Fruit fly (Drosophila melanogaster) whole organism, embryonic: ENCODE measurements around the gene Atg5.

Experiments used
- Antp ChIP-seq: fragments of 200-800 bp; sonication (Bioruptor generic); optimal IDR thresholded peaks from 3 replicates; lab custom pipeline; 2016; ENCODE audit warnings: missing biosample characterization, missing genetic modification characterization
- CG1024 ChIP-seq: fragments of 200-800 bp; sonication (Bioruptor generic); IDR thresholded peaks from 2 replicates; pipeline ENCODE4 v1.3.6; 2022; ENCODE audit warnings: missing biosample characterization, missing genetic modification characterization
- CG10366 ChIP-seq: fragments of 200-800 bp; sonication (Bioruptor generic); IDR thresholded peaks from 2 replicates; pipeline ENCODE4 v1.3.6; 2022; ENCODE audit warnings: missing biosample characterization, missing genetic modification characterization
- CG10565 ChIP-seq: fragments of 200-800 bp; sonication (Bioruptor generic); optimal IDR thresholded peaks from 3 replicates; lab custom pipeline; 2016; ENCODE audit warnings: missing biosample characterization, mild to moderate bottlenecking, missing genetic modification characterization
- CG12391 ChIP-seq: fragments of 200-800 bp; sonication (Bioruptor generic); optimal IDR thresholded peaks from 3 replicates; lab custom pipeline; 2018; ENCODE audit warnings: missing biosample characterization, mild to moderate bottlenecking, missing genetic modification characterization, moderate library complexity
- CG14441 ChIP-seq: fragments of 200-800 bp; sonication (Bioruptor generic); IDR thresholded peaks from 2 replicates; pipeline ENCODE4 v1.3.6; 2022; ENCODE audit warnings: missing biosample characterization, missing genetic modification characterization
- CG14965 ChIP-seq: fragments of 200-800 bp; sonication (Bioruptor generic); optimal IDR thresholded peaks from 2 replicates; lab custom pipeline; 2016; ENCODE audit warnings: missing biosample characterization, missing genetic modification characterization, borderline replicate concordance
- CG16863 ChIP-seq: fragments of 200-800 bp; sonication (Bioruptor generic); optimal IDR thresholded peaks from 3 replicates; lab custom pipeline; 2016; ENCODE audit warnings: missing biosample characterization, missing genetic modification characterization
- CG31224 ChIP-seq: fragments of 200-800 bp; sonication (Bioruptor generic); IDR thresholded peaks from 2 replicates; pipeline ENCODE4 v1.3.6; 2022; ENCODE audit warnings: missing biosample characterization, missing genetic modification characterization
- CG31388 ChIP-seq: fragments of 200-800 bp; sonication (Bioruptor generic); optimal IDR thresholded peaks from 2 replicates; lab custom pipeline; 2016; ENCODE audit warnings: missing biosample characterization, missing genetic modification characterization
- CG3407 ChIP-seq: fragments of 200-800 bp; sonication (Bioruptor generic); optimal IDR thresholded peaks from 2 replicates; lab custom pipeline; 2018; ENCODE audit warnings: missing biosample characterization, mild to moderate bottlenecking, missing genetic modification characterization
- CG34376 ChIP-seq: fragments of 200-800 bp; sonication (Bioruptor generic); optimal IDR thresholded peaks from 2 replicates; lab custom pipeline; 2018; ENCODE audit warnings: missing biosample characterization, mild to moderate bottlenecking, missing genetic modification characterization
- CG4360 ChIP-seq: fragments of 200-800 bp; sonication (Bioruptor generic); IDR thresholded peaks from 2 replicates; pipeline ENCODE4 v1.3.6; 2022; ENCODE audit warnings: missing biosample characterization, missing genetic modification characterization
- Elba2 ChIP-seq: fragments of 200-800 bp; sonication (Bioruptor generic); optimal IDR thresholded peaks from 3 replicates; lab custom pipeline; 2016; ENCODE audit warnings: missing biosample characterization, missing genetic modification characterization
- HHEX ChIP-seq: fragments of 200-800 bp; sonication (Bioruptor generic); optimal IDR thresholded peaks from 3 replicates; lab custom pipeline; 2017; ENCODE audit warnings: missing biosample characterization, mild to moderate bottlenecking, missing genetic modification characterization, missing genetic modification reagents
- HLH54F ChIP-seq: fragments of 200-800 bp; sonication (Bioruptor generic); optimal IDR thresholded peaks from 3 replicates; lab custom pipeline; 2016; ENCODE audit warnings: missing biosample characterization, missing genetic modification characterization
- Hr3 ChIP-seq: fragments of 200-800 bp; sonication (Bioruptor generic); optimal IDR thresholded peaks from 3 replicates; lab custom pipeline; 2016; ENCODE audit warnings: missing biosample characterization, missing genetic modification characterization
- Lhr ChIP-seq: fragments of 200-800 bp; sonication (Bioruptor generic); optimal IDR thresholded peaks from 3 replicates; lab custom pipeline; 2017; ENCODE audit warnings: mild to moderate bottlenecking, missing biosample characterization, missing genetic modification reagents, missing genetic modification characterization
- Myb ChIP-seq: fragments of 200-800 bp; sonication (Bioruptor generic); optimal IDR thresholded peaks from 2 replicates; lab custom pipeline; 2016; ENCODE audit warnings: missing biosample characterization, missing genetic modification characterization
- NC2α ChIP-seq: fragments of 200-800 bp; sonication (Bioruptor generic); optimal IDR thresholded peaks from 2 replicates; lab custom pipeline; 2016; ENCODE audit warnings: missing biosample characterization, missing genetic modification characterization
- Oaz ChIP-seq: fragments of 200-800 bp; sonication (Bioruptor generic); IDR thresholded peaks from 2 replicates; pipeline ENCODE4 v1.3.6; 2022; ENCODE audit warnings: missing biosample characterization, missing genetic modification characterization
- Oli ChIP-seq: fragments of 200-800 bp; sonication (Bioruptor generic); optimal IDR thresholded peaks from 2 replicates; lab custom pipeline; 2018; ENCODE audit warnings: missing biosample characterization, mild to moderate bottlenecking, missing genetic modification characterization, moderate library complexity
- Opbp ChIP-seq: fragments of 200-800 bp; sonication (Bioruptor generic); IDR thresholded peaks from 3 replicates; pipeline ENCODE4 v1.3.6; 2022; ENCODE audit warnings: missing biosample characterization, missing genetic modification characterization; ENCODE audit not compliant: partially characterized antibody
- Poxn ChIP-seq: fragments of 200-800 bp; sonication (Bioruptor generic); IDR thresholded peaks from 2 replicates; pipeline ENCODE4 v1.3.6; 2022; ENCODE audit warnings: missing biosample characterization, missing genetic modification characterization
- Taf1 ChIP-seq: fragments of 200-800 bp; sonication (Bioruptor generic); IDR thresholded peaks from 2 replicates; pipeline ENCODE4 v1.3.6; 2022; ENCODE audit warnings: missing biosample characterization, missing genetic modification characterization
- Xbp1 ChIP-seq: fragments of 200-800 bp; sonication (Bioruptor generic); optimal IDR thresholded peaks from 3 replicates; lab custom pipeline; 2016; ENCODE audit warnings: missing biosample characterization, mild to moderate bottlenecking, missing genetic modification characterization
- abd-A ChIP-seq: fragments of 200-800 bp; sonication (Bioruptor generic); optimal IDR thresholded peaks from 3 replicates; lab custom pipeline; 2019; ENCODE audit warnings: missing biosample characterization, mild to moderate bottlenecking, missing genetic modification characterization, moderate library complexity
- al ChIP-seq: fragments of 200-800 bp; sonication (Bioruptor generic); IDR thresholded peaks from 2 replicates; pipeline ENCODE4 v1.3.6; 2022; ENCODE audit warnings: missing biosample characterization, missing genetic modification characterization
- ash1 ChIP-seq: fragments of 200-800 bp; sonication (Bioruptor generic); optimal IDR thresholded peaks from 2 replicates; lab custom pipeline; 2018; ENCODE audit warnings: missing biosample characterization, mild to moderate bottlenecking, missing genetic modification characterization
- bsh ChIP-seq, 2 experiments: fragments of 200-800 bp; sonication (Bioruptor generic); optimal IDR thresholded peaks; 2 replicates each; lab custom pipeline; 2017 to 2018; ENCODE audit warnings: mild to moderate bottlenecking in 2 of 2, missing biosample characterization in 2 of 2, missing genetic modification characterization in 2 of 2, moderate library complexity in 1 of 2
- chinmo ChIP-seq: fragments of 200-800 bp; sonication (Bioruptor generic); IDR thresholded peaks from 4 replicates; pipeline ENCODE4 v1.3.6; 2022; ENCODE audit warnings: missing biosample characterization, missing genetic modification characterization; ENCODE audit not compliant: partially characterized antibody
- dan ChIP-seq: fragments of 200-800 bp; sonication (Bioruptor generic); IDR thresholded peaks from 2 replicates; pipeline ENCODE4 v1.3.6; 2022; ENCODE audit warnings: missing biosample characterization, missing genetic modification characterization
- eve ChIP-seq, 2 experiments: fragments of >200 bp; optimal IDR thresholded peaks; 2 replicates each; lab custom pipeline; 2017; ENCODE audit warnings: missing biosample characterization in 2 of 2, missing genetic modification characterization in 2 of 2
- gem ChIP-seq: fragments of 200-800 bp; sonication (Bioruptor generic); optimal IDR thresholded peaks from 2 replicates; lab custom pipeline; 2019; ENCODE audit warnings: missing biosample characterization, mild to moderate bottlenecking, missing genetic modification characterization, moderate library complexity
- gfzf ChIP-seq: fragments of 200-800 bp; sonication (Bioruptor generic); optimal IDR thresholded peaks from 2 replicates; lab custom pipeline; 2016; ENCODE audit warnings: missing biosample characterization, mild to moderate bottlenecking, missing genetic modification characterization, moderate library complexity
- ham ChIP-seq: fragments of 200-800 bp; sonication (Bioruptor generic); IDR thresholded peaks from 2 replicates; pipeline ENCODE4 v1.3.6; 2022; ENCODE audit warnings: missing biosample characterization, missing genetic modification characterization
- hbn ChIP-seq: fragments of 200-800 bp; sonication (Bioruptor generic); IDR thresholded peaks from 2 replicates; pipeline ENCODE4 v1.3.6; 2022; ENCODE audit warnings: missing biosample characterization, missing genetic modification characterization; ENCODE audit not compliant: partially characterized antibody
- hth ChIP-seq: fragments of >200 bp; optimal IDR thresholded peaks from 2 replicates; lab custom pipeline; 2017; ENCODE audit warnings: inconsistent platforms
- insv ChIP-seq, 2 experiments: fragments of 200-800 bp; sonication (Bioruptor generic); optimal IDR thresholded peaks; 3 replicates each; lab custom pipeline; 2016 to 2018; ENCODE audit warnings: missing biosample characterization in 2 of 2, missing genetic modification characterization in 2 of 2
- jing ChIP-seq: fragments of 200-800 bp; sonication (Bioruptor generic); optimal IDR thresholded peaks from 2 replicates; lab custom pipeline; 2018; ENCODE audit warnings: missing biosample characterization, mild to moderate bottlenecking, missing genetic modification characterization
- kah ChIP-seq: fragments of 200-800 bp; sonication (Bioruptor generic); optimal IDR thresholded peaks from 2 replicates; lab custom pipeline; 2018; ENCODE audit warnings: missing biosample characterization, mild to moderate bottlenecking, missing genetic modification characterization
- lab ChIP-seq: fragments of 200-800 bp; sonication (Bioruptor generic); optimal IDR thresholded peaks from 3 replicates; lab custom pipeline; 2017; ENCODE audit warnings: missing biosample characterization, missing genetic modification characterization, mild to moderate bottlenecking, moderate library complexity, missing genetic modification reagents
- lov ChIP-seq, 2 experiments: fragments of 200-800 bp in 1 of 2; fragments of >200 bp in 1 of 2; sonication (Bioruptor generic) in 1 of 2; IDR thresholded peaks in 1 of 2; optimal IDR thresholded peaks in 1 of 2; 2 replicates in 1 of 2; 3 replicates in 1 of 2; pipeline versions ENCODE4 v1.3.6 to Lab custom; 2017 to 2022; ENCODE audit warnings: missing biosample characterization in 1 of 2, missing genetic modification characterization in 1 of 2
- nau ChIP-seq: fragments of 200-800 bp; sonication (Bioruptor generic); optimal IDR thresholded peaks from 3 replicates; lab custom pipeline; 2017; ENCODE audit warnings: missing biosample characterization, mild to moderate bottlenecking, missing genetic modification characterization, missing genetic modification reagents
- phol ChIP-seq: fragments of 200-800 bp; sonication (Bioruptor generic); optimal IDR thresholded peaks from 3 replicates; lab custom pipeline; 2018; ENCODE audit warnings: missing biosample characterization, mild to moderate bottlenecking, missing genetic modification characterization, moderate library complexity
- pros ChIP-seq: fragments of 200-800 bp; sonication (Bioruptor generic); optimal IDR thresholded peaks from 3 replicates; lab custom pipeline; 2019; ENCODE audit warnings: missing biosample characterization, mild to moderate bottlenecking, missing genetic modification characterization, moderate library complexity
- sim ChIP-seq: fragments of 200-800 bp; sonication (Bioruptor generic); IDR thresholded peaks from 2 replicates; pipeline ENCODE4 v1.3.6; 2022; ENCODE audit warnings: missing biosample characterization, missing genetic modification characterization
- tio ChIP-seq: fragments of 200-800 bp; sonication (Bioruptor generic); optimal IDR thresholded peaks from 2 replicates; lab custom pipeline; 2017; ENCODE audit warnings: missing biosample characterization, missing genetic modification characterization, inconsistent platforms

Atg5 gene

DNA sequence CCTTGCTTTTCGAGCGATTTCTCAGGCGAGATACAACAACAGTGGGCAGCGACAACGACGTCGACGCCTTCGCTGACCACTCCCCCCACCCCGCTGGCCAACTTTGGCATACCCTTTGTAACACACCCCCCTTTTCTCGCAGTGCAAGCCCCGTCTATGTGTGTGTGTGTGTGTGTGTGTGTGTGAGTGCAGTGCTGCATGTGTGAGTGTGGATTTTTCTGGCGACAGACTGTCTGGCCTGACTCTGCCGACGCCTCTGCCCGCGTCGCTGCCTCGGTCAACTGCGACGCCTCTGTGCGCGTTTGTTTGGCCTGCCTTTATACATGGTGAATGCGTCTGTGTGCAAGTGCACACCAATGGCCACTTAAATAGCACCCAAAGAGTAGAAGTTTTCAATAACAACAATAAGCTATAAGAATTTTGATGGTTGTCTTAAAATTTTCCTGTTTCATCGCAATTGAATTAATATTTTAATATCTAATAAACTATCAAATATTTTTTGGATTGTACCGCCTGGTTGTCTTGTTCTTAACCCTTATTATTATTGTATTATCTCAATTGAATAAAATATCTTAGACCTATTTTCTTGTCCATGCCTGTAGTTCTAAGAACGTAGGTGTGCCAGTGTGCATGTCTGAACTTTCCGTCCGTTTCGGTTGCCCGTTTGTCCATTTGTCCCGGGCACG, 29.6 kb downstream of the Atg5 start (continued):
- peak; percentile 67 to 97 for TF ChIP-seq bsh (GFP tag; optimal IDR thresholded peaks at IDR 0.05; lab: Kevin White, UChicago)
- peak; percentile 65 for TF ChIP-seq CG10366 (GFP tag; lab: Robert Waterston, UW)
- peak; percentile 9 for TF ChIP-seq CG31388
- no peak for TF ChIP-seq hth (lab: Kevin White, UChicago)
- peak; percentile 69 for TF ChIP-seq jing (GFP tag; lab: Kevin White, UChicago)
- TF ChIP-seq ash1 (GFP tag; lab: Kevin White, UChicago) = no peak
- TF ChIP-seq sim (GFP tag; lab: Robert Waterston, UW) = peak; percentile 87
- no peak for TF ChIP-seq CG14965
- no peak for TF ChIP-seq gfzf (GFP tag; lab: Kevin White, UChicago)
- 0 out of 4 replicates have a peak, but pooled peaks have one; percentile 17 for TF ChIP-seq chinmo (GFP tag; lab: Robert Waterston, UW)
- peak; percentile 39 for TF ChIP-seq abd-A (tag; lab: Kevin White, UChicago)
- peak; percentile 49 for TF ChIP-seq CG10565 (GFP tag; lab: Kevin White, UChicago)
- TF ChIP-seq insv (GFP tag; optimal IDR thresholded peaks at IDR 0.05; lab: Kevin White, UChicago) = peak in 1 of 2 experiments; percentile 47
- TF ChIP-seq pros (GFP tag; lab: Kevin White, UChicago) = peak; percentile 91
- TF ChIP-seq lab (GFP tag; lab: Kevin White, UChicago) = peak; percentile 87
- peak; percentile 90 for TF ChIP-seq kah
- TF ChIP-seq HHEX = peak; percentile 82
- TF ChIP-seq ham = no peak
- TF ChIP-seq Oli (tag; lab: Kevin White, UChicago) = peak; percentile 95
- no peak for TF ChIP-seq lov (optimal IDR thresholded peaks at IDR 0.05; lab: Kevin White, UChicago)
- TF ChIP-seq lov (GFP tag; IDR thresholded peaks at IDR 0.05; lab: Robert Waterston, UW) = peak; percentile 78; the same call in 2 of the 3 replicates
- peak; percentile 93 for TF ChIP-seq CG3407 (GFP tag; lab: Kevin White, UChicago)
- no peak for TF ChIP-seq dan (GFP tag; lab: Robert Waterston, UW)
- TF ChIP-seq Myb (GFP tag; lab: Kevin White, UChicago) = no peak
- TF ChIP-seq Poxn = no peak
- TF ChIP-seq CG12391 = peak; percentile 96
- TF ChIP-seq Taf1 (GFP tag; lab: Robert Waterston, UW) = peak; percentile 17; the same call in 1 of the 2 replicates
- TF ChIP-seq Hr3 = peak; percentile 71
- TF ChIP-seq tio (GFP tag; lab: Kevin White, UChicago) = peak; percentile 86
- TF ChIP-seq Lhr (GFP tag; lab: Kevin White, UChicago) = peak; percentile 84
- TF ChIP-seq nau (GFP tag; lab: Kevin White, UChicago) = peak; percentile 86
- TF ChIP-seq HLH54F = no peak
- peak; percentile 50 for TF ChIP-seq CG1024 (GFP tag; lab: Robert Waterston, UW)
- TF ChIP-seq CG34376 (GFP tag; lab: Kevin White, UChicago) = peak; percentile 41
- TF ChIP-seq gem = peak; percentile 97
- no peak for TF ChIP-seq hbn (GFP tag; lab: Robert Waterston, UW)
- peak; percentile 68; the same call in 1 of the 2 replicates for TF ChIP-seq CG14441 (GFP tag; lab: Robert Waterston, UW)
- no peak for TF ChIP-seq al (GFP tag; lab: Robert Waterston, UW)
- TF ChIP-seq CG31224 (GFP tag; lab: Robert Waterston, UW) = no peak
- TF ChIP-seq CG4360 (GFP tag; lab: Robert Waterston, UW) = no peak
- no peak for TF ChIP-seq Opbp (GFP tag; lab: Robert Waterston, UW)
- no peak for TF ChIP-seq NC2α (GFP tag; lab: Kevin White, UChicago)
- TF ChIP-seq eve (GFP tag; optimal IDR thresholded peaks at IDR 0.05; lab: Kevin White, UChicago) = peak in 1 of 2 experiments; percentile 96
- no peak for TF ChIP-seq Antp (GFP tag; lab: Kevin White, UChicago)
- TF ChIP-seq Elba2 = peak; percentile 2
- peak; percentile 84 for TF ChIP-seq Xbp1 (GFP tag; lab: Kevin White, UChicago)
- TF ChIP-seq Oaz (GFP tag; lab: Robert Waterston, UW) = peak; percentile 46
- no peak for TF ChIP-seq CG16863 (GFP tag; lab: Kevin White, UChicago)
- peak; percentile 96 for TF ChIP-seq phol
